Worm (Caenorhabditis elegans): Measurements from ENCODE around the gene cest-4.

DNA sequence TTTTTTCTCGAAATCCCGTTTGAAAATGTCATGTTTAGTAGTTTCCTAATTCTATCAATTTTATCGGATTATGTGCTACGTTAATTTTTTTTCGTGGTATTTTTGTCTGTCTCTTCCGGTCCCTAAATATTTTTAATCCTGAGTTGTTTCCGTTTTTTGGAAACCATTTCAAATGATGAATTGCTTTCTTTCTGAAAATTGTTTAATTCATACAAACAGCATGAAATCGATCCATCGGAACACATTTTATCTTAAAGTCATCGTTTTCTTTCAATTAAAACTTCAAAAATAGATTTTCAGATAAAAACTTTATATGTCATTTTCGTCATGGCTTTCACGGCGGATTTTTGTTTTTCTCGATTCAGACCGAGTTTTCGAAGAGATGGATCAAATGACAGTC lies 39.7 kb downstream of the cest-4 start, which contains the start of gene spd-3:
- TF ChIP-seq lsy-2 (tag; optimal IDR thresholded peaks at IDR 0.05) (no peak), ztf-4 (tag; optimal IDR thresholded peaks at IDR 0.05) (no peak), lin-35 (GFP tag; optimal IDR thresholded peaks at IDR 0.05) (no peak), hlh-17 (GFP tag; optimal IDR thresholded peaks at IDR 0.05; ENCODE audit: borderline replicate concordance) (no peak), nhr-12 (tag; optimal IDR thresholded peaks at IDR 0.05) (no peak), lin-15B (tag; optimal IDR thresholded peaks at IDR 0.05) (no peak), ztf-11 (tag; optimal IDR thresholded peaks at IDR 0.05) (no peak), elt-2 (tag; optimal IDR thresholded peaks at IDR 0.05) (no peak), nhr-77 (tag; optimal IDR thresholded peaks at IDR 0.05) (no peak), nhr-85 (tag) (no peak), nhr-28 (tag; optimal IDR thresholded peaks at IDR 0.05) (no peak), unc-62 (GFP tag; optimal IDR thresholded peaks at IDR 0.05) (no peak)
